Worm (Caenorhabditis elegans) whole organism, late embryonic: ENCODE results near the gene vpat-1.

Source experiments
- C38D4.7 ChIP-seq: fragments of 200-800 bp; sonication (Bioruptor generic); optimal IDR thresholded peaks from 2 replicates; lab custom pipeline; 2018; ENCODE audit warnings: mild to moderate bottlenecking, missing genetic modification characterization, moderate library complexity, missing compliant biosample characterization
- ahr-1 ChIP-seq: sonication (generic microtip); optimal IDR thresholded peaks from 2 replicates; lab custom pipeline; 2016; ENCODE audit warnings: missing genetic modification characterization, missing compliant biosample characterization
- ama-1 ChIP-seq: fragments of 150-350 bp; optimal IDR thresholded peaks from 2 replicates; lab custom pipeline; 2014
- ceh-19 ChIP-seq: fragments of 200-800 bp; sonication (Bioruptor generic); optimal IDR thresholded peaks from 2 replicates; lab custom pipeline; 2018; ENCODE audit warnings: mild to moderate bottlenecking, missing genetic modification characterization, missing compliant biosample characterization
- ceh-31 ChIP-seq: sonication (generic microtip); optimal IDR thresholded peaks from 2 replicates; lab custom pipeline; 2016; ENCODE audit warnings: missing genetic modification characterization, missing compliant biosample characterization
- ceh-9 ChIP-seq: sonication (generic microtip); optimal IDR thresholded peaks from 2 replicates; lab custom pipeline; 2016; ENCODE audit warnings: mild to moderate bottlenecking, missing genetic modification characterization, inconsistent platforms, missing compliant biosample characterization
- elt-2 ChIP-seq: sonication (generic microtip); optimal IDR thresholded peaks from 2 replicates; lab custom pipeline; 2016; ENCODE audit warnings: missing genetic modification reagents, missing genetic modification characterization, missing compliant biosample characterization
- elt-4 ChIP-seq: sonication (generic microtip); optimal IDR thresholded peaks from 2 replicates; lab custom pipeline; 2016; ENCODE audit warnings: missing genetic modification characterization, missing compliant biosample characterization
- fkh-10 ChIP-seq: fragments of 150-350 bp; optimal IDR thresholded peaks from 2 replicates; lab custom pipeline; 2014; ENCODE audit warnings: missing biosample characterization, missing genetic modification reagents, missing genetic modification characterization
- hlh-30 ChIP-seq: sonication (generic microtip); optimal IDR thresholded peaks from 2 replicates; lab custom pipeline; 2017; ENCODE audit warnings: antibody characterized with exemption, missing genetic modification characterization, missing compliant biosample characterization; ENCODE audit not compliant: insufficient read depth
- madf-2 ChIP-seq: sonication (generic microtip); optimal IDR thresholded peaks from 2 replicates; lab custom pipeline; 2017; ENCODE audit warnings: missing genetic modification characterization, missing compliant biosample characterization
- nhr-232 ChIP-seq: sonication (generic microtip); optimal IDR thresholded peaks from 2 replicates; lab custom pipeline; 2016; ENCODE audit warnings: missing genetic modification characterization, missing compliant biosample characterization
- sox-4 ChIP-seq: sonication (generic microtip); optimal IDR thresholded peaks from 2 replicates; lab custom pipeline; 2017; ENCODE audit warnings: mild to moderate bottlenecking, missing genetic modification characterization, inconsistent platforms, missing compliant biosample characterization
- unc-3 ChIP-seq, 2 experiments: fragments of 200-800 bp in 1 of 2; sonication (Bioruptor generic) in 1 of 2; sonication (generic microtip) in 1 of 2; conservative IDR thresholded peaks in 1 of 2; optimal IDR thresholded peaks in 1 of 2; 2 replicates each; pipeline versions ENCODE4 v1.3.6 to Lab custom; 2016 to 2022; ENCODE audit warnings: missing compliant biosample characterization in 2 of 2, missing genetic modification characterization in 2 of 2, missing genetic modification reagents in 1 of 2

- TF ChIP-seq madf-2 (tag; lab: Kevin White, UChicago) (no peak), fkh-10 (GFP tag; lab: Kevin White, UChicago) (no peak), sox-4 (no peak), C38D4.7 (GFP tag; lab: Kevin White, UChicago) (no peak), unc-3 (GFP tag; conservative IDR thresholded peaks at IDR 0.05; lab: Robert Waterston, UW) (no peak), unc-3 (tag; optimal IDR thresholded peaks at IDR 0.05; lab: Kevin White, UChicago) (no peak), ceh-31 (tag; lab: Kevin White, UChicago) (no peak), elt-4 (tag; lab: Kevin White, UChicago) (no peak), ceh-19 (GFP tag; lab: Kevin White, UChicago) (no peak), ceh-9 (no peak), ahr-1 (tag; lab: Kevin White, UChicago) (no peak), hlh-30 (tag; lab: Kevin White, UChicago) (no peak), ama-1 (lab: Kevin White, UChicago) (no peak), nhr-232 (tag; lab: Kevin White, UChicago) (no peak), elt-2 (tag; lab: Kevin White, UChicago) (no peak)
Observed at ce11 chrX:1030867-1031266, 15.1 kb downstream of the vpat-1 start.
